Worm (Caenorhabditis elegans) whole organism, early embryonic: ENCODE results near the gene clec-184.
A peak's percentile ranks its signal among the peaks of the same experiment; 100 is the strongest.

Experiments used
- B0310.2 ChIP-seq: sonication (generic microtip); optimal IDR thresholded peaks from 2 replicates; lab custom pipeline; 2016; ENCODE audit warnings: mild to moderate bottlenecking, missing genetic modification characterization, missing compliant biosample characterization
- F13C5.2 ChIP-seq: sonication (generic microtip); optimal IDR thresholded peaks from 2 replicates; lab custom pipeline; 2017; ENCODE audit warnings: mild to moderate bottlenecking, missing genetic modification characterization, inconsistent platforms, missing compliant biosample characterization
- aly-1 ChIP-seq: sonication (generic microtip); optimal IDR thresholded peaks from 2 replicates; lab custom pipeline; 2016; ENCODE audit warnings: missing genetic modification characterization, missing compliant biosample characterization
- ama-1 ChIP-seq: fragments of 150-350 bp; optimal IDR thresholded peaks from 2 replicates; lab custom pipeline; 2014
- ceh-13 ChIP-seq: fragments of 200-800 bp; sonication (Bioruptor generic); optimal IDR thresholded peaks from 2 replicates; lab custom pipeline; 2018; ENCODE audit warnings: mild to moderate bottlenecking, missing genetic modification characterization, missing compliant biosample characterization
- ceh-36 ChIP-seq: sonication (generic microtip); optimal IDR thresholded peaks from 2 replicates; lab custom pipeline; 2016; ENCODE audit warnings: missing genetic modification characterization, inconsistent platforms, missing compliant biosample characterization
- ets-7 ChIP-seq: sonication (generic microtip); optimal IDR thresholded peaks from 2 replicates; lab custom pipeline; 2016; ENCODE audit warnings: missing genotype, missing genetic modification characterization, missing compliant biosample characterization
- flt-1 ChIP-seq: fragments of 200-800 bp; sonication (Bioruptor generic); IDR thresholded peaks from 2 replicates; pipeline ENCODE4 v1.3.6; 2022; ENCODE audit warnings: missing genetic modification characterization, missing compliant biosample characterization
- hmbx-1 ChIP-seq: sonication (generic microtip); optimal IDR thresholded peaks from 2 replicates; lab custom pipeline; 2016; ENCODE audit warnings: mild to moderate bottlenecking, missing genetic modification characterization, missing compliant biosample characterization
- hmg-4 ChIP-seq: fragments of 200-800 bp; sonication (Bioruptor generic); optimal IDR thresholded peaks from 2 replicates; lab custom pipeline; 2018; ENCODE audit warnings: mild to moderate bottlenecking, missing genetic modification characterization, missing compliant biosample characterization
- hnd-1 ChIP-seq: sonication (generic microtip); optimal IDR thresholded peaks from 2 replicates; lab custom pipeline; 2016; ENCODE audit warnings: missing genetic modification characterization, missing compliant biosample characterization
- pes-1 ChIP-seq: fragments of 200-800 bp; sonication (Bioruptor generic); IDR thresholded peaks from 2 replicates; pipeline ENCODE4 v1.3.6; 2022; ENCODE audit warnings: missing genetic modification reagents, missing genetic modification characterization, missing compliant biosample characterization
- scrt-1 ChIP-seq: fragments of 200-800 bp; sonication (Bioruptor generic); IDR thresholded peaks from 2 replicates; pipeline ENCODE4 v1.3.6; 2022; ENCODE audit warnings: missing genetic modification characterization, missing compliant biosample characterization
- sea-1 ChIP-seq: fragments of 200-800 bp; sonication (Bioruptor generic); conservative IDR thresholded peaks from 2 replicates; pipeline ENCODE4 v1.3.6; 2022; ENCODE audit warnings: missing genetic modification characterization, missing compliant biosample characterization
- tbx-11 ChIP-seq: fragments of 200-800 bp; sonication (Bioruptor generic); IDR thresholded peaks from 2 replicates; pipeline ENCODE4 v1.3.6; 2022; ENCODE audit warnings: missing genetic modification characterization, missing compliant biosample characterization
- tbx-37 ChIP-seq: fragments of 200-800 bp; sonication (Bioruptor generic); conservative IDR thresholded peaks from 2 replicates; pipeline ENCODE4 v1.3.6; 2022; ENCODE audit warnings: missing genetic modification reagents, missing genetic modification characterization, missing compliant biosample characterization
- tra-4 ChIP-seq: sonication (generic microtip); optimal IDR thresholded peaks from 2 replicates; lab custom pipeline; 2017; ENCODE audit warnings: missing genetic modification characterization, missing compliant biosample characterization

clec-184 gene

DNA sequence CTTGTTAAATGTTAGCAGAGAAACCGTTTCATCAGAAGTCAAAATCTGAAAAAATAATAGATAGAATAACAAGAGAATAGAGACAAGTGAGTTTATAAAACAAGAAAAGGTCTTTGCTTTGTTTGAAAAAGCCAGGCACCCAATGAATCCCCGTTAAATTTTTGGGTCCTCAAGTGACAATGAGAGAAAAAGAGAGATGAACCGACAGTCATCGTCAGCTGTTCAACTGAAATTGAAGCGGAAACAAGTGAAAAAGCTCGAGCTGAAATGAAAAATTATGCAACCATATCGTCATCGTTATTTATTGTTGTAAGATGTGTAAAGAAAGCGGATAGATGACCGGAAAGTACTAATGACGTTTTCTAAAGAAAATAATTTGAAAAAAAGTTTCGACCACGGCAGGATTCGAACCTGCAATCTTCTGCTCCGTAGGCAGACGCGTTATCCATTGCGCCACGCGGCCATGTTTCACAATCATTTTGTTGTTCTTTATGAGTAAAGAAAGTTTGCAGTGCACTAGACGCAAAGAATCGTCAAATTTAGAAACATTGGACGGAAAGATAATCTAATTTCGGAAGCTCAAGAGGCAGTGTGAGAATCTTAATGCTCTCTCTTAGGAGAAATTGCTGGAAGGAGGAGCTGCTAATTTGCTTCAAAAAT lies 14.8 kb upstream of the clec-184 start, which contains the start of gene F08G5.3:
Gene F08G5.3 (minus strand): TSS at position 51 of the 660 bp plus-strand sequence.
- TF ChIP-seq hnd-1 (tag; lab: Kevin White, UChicago), result no peak
- peak; percentile 77 for TF ChIP-seq pes-1 (GFP tag; lab: Robert Waterston, UW)
- no peak for TF ChIP-seq hmbx-1 (tag; lab: Kevin White, UChicago)
- TF ChIP-seq sea-1 (GFP tag; lab: Robert Waterston, UW), result 0 out of 2 replicates have a peak, but pooled peaks have one; percentile 9
- TF ChIP-seq tra-4 (tag; lab: Kevin White, UChicago), result no peak
- TF ChIP-seq tbx-37, result 0 out of 2 replicates have a peak, but pooled peaks have one; percentile 15
- no peak for TF ChIP-seq aly-1 (tag; lab: Kevin White, UChicago)
- TF ChIP-seq F13C5.2 (tag; lab: Kevin White, UChicago), result peak; percentile 0
- TF ChIP-seq flt-1 (GFP tag; lab: Robert Waterston, UW), result peak; percentile 43; the same call in 1 of the 2 replicates
- TF ChIP-seq scrt-1 (GFP tag; lab: Robert Waterston, UW), result peak; percentile 57; the same call in 1 of the 2 replicates
- TF ChIP-seq ceh-13 (GFP tag; lab: Kevin White, UChicago), result no peak

DNA sequence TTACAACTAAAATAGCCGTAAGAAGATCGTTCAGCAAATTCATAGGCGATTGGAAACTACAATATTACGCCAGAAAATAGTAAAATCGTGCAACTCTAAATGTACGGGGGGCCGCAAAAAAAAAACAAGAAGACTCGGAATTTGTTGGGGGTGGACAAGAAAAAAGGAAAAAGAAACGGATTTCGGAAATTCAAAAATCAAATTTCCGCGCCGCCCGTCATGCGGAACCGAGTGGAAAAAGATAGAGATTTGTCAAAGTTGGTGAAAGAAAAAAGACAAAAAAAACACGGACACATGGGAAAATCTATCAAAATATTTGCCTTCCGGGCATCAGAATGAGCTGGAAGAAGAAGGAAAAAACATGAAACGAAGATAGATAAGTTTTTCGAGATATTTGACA lies 13.1 kb upstream of the clec-184 start:
- TF ChIP-seq scrt-1 (GFP tag; lab: Robert Waterston, UW) (no peak), ceh-36 (tag; lab: Kevin White, UChicago) (no peak), flt-1 (GFP tag; lab: Robert Waterston, UW) (no peak), pes-1 (GFP tag; lab: Robert Waterston, UW) (no peak), hnd-1 (tag; lab: Kevin White, UChicago) (no peak), B0310.2 (tag; lab: Kevin White, UChicago) (no peak), F13C5.2 (tag; lab: Kevin White, UChicago) (no peak), sea-1 (GFP tag; lab: Robert Waterston, UW) (no peak), aly-1 (tag; lab: Kevin White, UChicago) (no peak), ama-1 (no peak), ceh-13 (GFP tag; lab: Kevin White, UChicago) (no peak), hmg-4 (GFP tag; lab: Kevin White, UChicago) (no peak), hmbx-1 (tag; lab: Kevin White, UChicago) (no peak), tbx-11 (no peak), tbx-37 (no peak), ets-7 (tag; lab: Kevin White, UChicago) (no peak), tra-4 (tag; lab: Kevin White, UChicago) (no peak)

DNA sequence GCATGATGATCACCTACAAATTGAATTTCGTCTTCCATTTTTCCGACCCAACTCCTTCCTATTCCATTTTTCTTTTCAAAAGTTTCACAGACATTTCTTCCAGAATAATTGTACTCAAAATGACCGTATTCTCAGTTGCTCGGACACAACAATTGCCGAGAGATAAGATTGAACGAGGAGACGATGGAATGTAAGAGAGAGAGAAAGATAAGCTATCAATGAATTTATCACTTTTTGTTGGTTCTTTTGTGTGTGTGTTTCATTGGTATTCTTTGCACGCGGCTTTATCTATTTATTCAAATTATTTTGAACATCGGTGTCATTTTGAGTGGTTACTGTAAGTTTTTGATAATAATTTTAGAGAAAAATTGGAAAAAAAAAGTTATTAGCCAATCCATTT lies 12.0 kb upstream of the clec-184 start, which contains the start of gene ugt-65:
Gene ugt-65 (plus strand): TSS at position 229 of the 400 bp plus-strand sequence.
- TF ChIP-seq ets-7 (tag; lab: Kevin White, UChicago) (no peak), ama-1 (no peak), F13C5.2 (tag; lab: Kevin White, UChicago) (no peak), scrt-1 (GFP tag; lab: Robert Waterston, UW) (no peak)

DNA sequence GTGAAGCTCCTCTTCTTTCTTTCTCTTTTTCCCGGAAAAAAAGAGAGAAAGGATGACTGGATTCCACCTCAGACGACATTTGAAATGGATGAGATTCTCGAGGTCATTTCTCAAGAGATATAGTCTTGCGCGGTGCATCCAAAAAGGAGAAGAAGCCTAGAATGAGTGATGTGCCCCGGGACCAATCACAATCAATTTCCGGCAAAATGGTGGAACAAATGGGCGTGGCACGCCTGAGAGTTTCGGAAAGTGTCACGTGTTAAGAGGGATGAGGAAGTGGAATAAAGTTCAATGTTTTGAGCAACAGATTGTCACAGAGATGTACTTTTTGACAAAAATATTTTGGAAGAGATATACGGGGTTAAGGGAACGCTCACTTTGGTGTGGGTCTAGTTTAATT lies 6.8 kb upstream of the clec-184 start:
- TF ChIP-seq ceh-36 (tag; lab: Kevin White, UChicago), result no peak

DNA sequence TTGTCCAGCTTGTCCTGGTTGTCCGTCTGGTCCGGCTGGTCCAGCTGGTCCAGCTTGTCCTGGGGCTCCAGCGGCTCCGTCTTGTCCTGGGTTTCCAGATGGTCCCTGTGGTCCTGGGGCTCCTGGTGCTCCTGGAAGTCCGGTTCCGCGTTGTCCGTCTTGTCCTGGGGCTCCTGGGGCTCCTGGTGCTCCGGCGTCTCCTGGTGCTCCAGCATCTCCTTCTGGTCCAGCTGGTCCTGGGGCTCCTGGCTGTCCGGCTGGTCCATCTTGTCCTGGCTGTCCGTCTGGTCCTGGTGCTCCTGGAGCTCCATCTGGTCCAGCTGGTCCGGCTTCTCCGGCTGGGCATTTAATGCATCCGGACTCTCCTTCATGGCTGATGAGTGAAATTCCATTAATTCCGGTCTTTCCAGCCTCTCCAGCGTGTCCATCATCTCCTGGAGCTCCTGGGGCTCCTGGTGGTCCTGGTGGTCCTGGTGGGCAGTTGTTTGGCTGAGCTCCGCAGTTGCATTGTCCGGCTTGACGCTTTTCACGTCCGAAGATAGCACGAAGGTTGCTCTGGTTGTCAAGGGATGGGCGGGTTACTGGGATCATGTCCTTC lies 4.7 kb upstream of the clec-184 start:
- no peak for TF ChIP-seq ama-1
- no peak for TF ChIP-seq sea-1 (GFP tag; lab: Robert Waterston, UW)

DNA sequence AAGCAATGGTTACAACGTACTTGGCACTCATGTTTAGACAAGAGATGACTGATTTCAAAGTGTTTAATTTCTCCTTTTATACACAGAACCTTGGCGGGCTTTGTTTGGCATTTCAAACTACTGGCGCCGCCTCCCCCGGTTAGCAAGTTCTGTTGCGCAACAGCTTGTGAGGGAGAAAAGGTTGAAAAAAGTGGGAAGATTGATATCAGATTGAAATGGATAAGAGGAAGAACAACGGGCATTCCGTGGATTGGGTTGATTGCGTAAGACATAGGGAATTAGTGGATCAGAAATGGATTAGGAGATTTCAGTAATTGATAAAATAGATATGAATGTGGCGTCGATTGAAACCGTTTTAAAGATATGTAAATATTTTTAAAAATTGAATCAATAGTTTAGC lies 4.0 kb upstream of the clec-184 start, which contains the start of gene col-130:
Gene col-130 (minus strand): TSS at position 50 of the 400 bp plus-strand sequence.
- TF ChIP-seq sea-1 (GFP tag; lab: Robert Waterston, UW) (no peak), aly-1 (tag; lab: Kevin White, UChicago) (no peak), ama-1 (no peak), hnd-1 (tag; lab: Kevin White, UChicago) (no peak), scrt-1 (GFP tag; lab: Robert Waterston, UW) (no peak), hmbx-1 (tag; lab: Kevin White, UChicago) (no peak), ets-7 (tag; lab: Kevin White, UChicago) (no peak), B0310.2 (tag; lab: Kevin White, UChicago) (no peak), F13C5.2 (tag; lab: Kevin White, UChicago) (no peak), hmg-4 (GFP tag; lab: Kevin White, UChicago) (no peak), tbx-37 (no peak), ceh-13 (GFP tag; lab: Kevin White, UChicago) (no peak), tra-4 (tag; lab: Kevin White, UChicago) (no peak), pes-1 (GFP tag; lab: Robert Waterston, UW) (no peak), flt-1 (GFP tag; lab: Robert Waterston, UW) (no peak), ceh-36 (tag; lab: Kevin White, UChicago) (no peak), tbx-11 (no peak)

DNA sequence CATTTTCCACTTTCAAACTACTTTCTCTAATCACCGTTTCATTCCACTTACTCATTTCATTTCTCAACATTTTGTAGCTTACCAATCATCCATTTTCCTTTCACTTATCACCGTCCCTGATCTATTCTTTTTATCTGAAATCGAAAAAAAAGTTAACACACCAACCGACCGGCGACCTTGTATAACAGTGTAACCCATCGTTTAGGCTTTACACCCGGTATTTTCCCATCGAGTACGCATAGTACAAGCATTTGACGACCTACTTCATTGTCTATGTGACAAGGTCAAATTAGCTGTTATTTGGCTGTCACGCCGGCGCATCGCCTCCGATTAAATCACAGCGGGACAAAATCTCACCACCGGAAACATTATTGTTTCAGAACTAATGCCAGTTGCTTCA lies 2.9 kb upstream of the clec-184 start:
- no peak for TF ChIP-seq flt-1 (GFP tag; lab: Robert Waterston, UW)
- no peak for TF ChIP-seq tra-4 (tag; lab: Kevin White, UChicago)
- TF ChIP-seq hmbx-1 (tag; lab: Kevin White, UChicago), result no peak
- no peak for TF ChIP-seq ama-1
- TF ChIP-seq sea-1 (GFP tag; lab: Robert Waterston, UW), result no peak
- no peak for TF ChIP-seq ets-7 (tag; lab: Kevin White, UChicago)
- no peak for TF ChIP-seq scrt-1 (GFP tag; lab: Robert Waterston, UW)
- no peak for TF ChIP-seq F13C5.2 (tag; lab: Kevin White, UChicago)
- TF ChIP-seq tbx-11, result no peak
- no peak for TF ChIP-seq hmg-4 (GFP tag; lab: Kevin White, UChicago)
- TF ChIP-seq pes-1 (GFP tag; lab: Robert Waterston, UW), result no peak
- TF ChIP-seq ceh-13 (GFP tag; lab: Kevin White, UChicago), result no peak
- TF ChIP-seq aly-1 (tag; lab: Kevin White, UChicago), result no peak
